Worm (Caenorhabditis elegans) whole organism, mixed stage, embryonic: Measurements from ENCODE around the gene K05F6.12.

Experiments used
- M03D4.4 ChIP-seq: sonication (generic microtip); optimal IDR thresholded peaks from 2 replicates; lab custom pipeline; 2017; ENCODE audit warnings: mild to moderate bottlenecking, missing genetic modification characterization, missing compliant biosample characterization
- bed-3 ChIP-seq: fragments of 200-800 bp; sonication (Bioruptor generic); optimal IDR thresholded peaks from 3 replicates; lab custom pipeline; 2018; ENCODE audit warnings: mild to moderate bottlenecking, missing genetic modification characterization, moderate library complexity, missing compliant biosample characterization
- blmp-1 ChIP-seq: fragments of 150-350 bp; optimal IDR thresholded peaks from 2 replicates; lab custom pipeline; 2014; ENCODE audit warnings: missing biosample characterization, missing genetic modification characterization
- ceh-39 ChIP-seq: fragments of 150-350 bp; optimal IDR thresholded peaks from 2 replicates; lab custom pipeline; 2014; ENCODE audit warnings: missing biosample characterization, missing genetic modification characterization
- ceh-83 ChIP-seq: fragments of 200-800 bp; sonication (Bioruptor generic); optimal IDR thresholded peaks from 2 replicates; lab custom pipeline; 2018; ENCODE audit warnings: mild to moderate bottlenecking, missing genetic modification characterization, missing compliant biosample characterization
- ces-1 ChIP-seq: fragments of 150-350 bp; optimal IDR thresholded peaks from 2 replicates; lab custom pipeline; 2014; ENCODE audit warnings: missing biosample characterization, missing genetic modification reagents, missing genetic modification characterization
- cnd-1 ChIP-seq: fragments of 200-800 bp; sonication (Bioruptor generic); optimal IDR thresholded peaks from 2 replicates; lab custom pipeline; 2018; ENCODE audit warnings: mild to moderate bottlenecking, missing genetic modification characterization, missing compliant biosample characterization
- drap-1 ChIP-seq: fragments of 200-800 bp; sonication (Bioruptor generic); optimal IDR thresholded peaks from 3 replicates; lab custom pipeline; 2018; ENCODE audit warnings: mild to moderate bottlenecking, missing genetic modification characterization, missing compliant biosample characterization
- elt-1 ChIP-seq: sonication (generic microtip); optimal IDR thresholded peaks from 2 replicates; lab custom pipeline; 2017; ENCODE audit warnings: missing genetic modification characterization, mild to moderate bottlenecking, missing compliant biosample characterization, antibody characterized with exemption, moderate library complexity, borderline replicate concordance; ENCODE audit not compliant: insufficient read depth
- elt-3 ChIP-seq: fragments of 150-350 bp; optimal IDR thresholded peaks from 2 replicates; lab custom pipeline; 2014; ENCODE audit warnings: missing biosample characterization, missing genetic modification characterization
- flh-1 ChIP-seq: fragments of 200-800 bp; sonication (Bioruptor generic); optimal IDR thresholded peaks from 2 replicates; lab custom pipeline; 2018; ENCODE audit warnings: mild to moderate bottlenecking, missing genetic modification characterization, moderate library complexity, missing compliant biosample characterization
- ham-2 ChIP-seq: fragments of 200-800 bp; sonication (Bioruptor generic); optimal IDR thresholded peaks from 2 replicates; lab custom pipeline; 2018; ENCODE audit warnings: mild to moderate bottlenecking, missing genetic modification characterization, missing compliant biosample characterization
- hlh-1 ChIP-seq: fragments of 150-350 bp; optimal IDR thresholded peaks from 2 replicates; lab custom pipeline; 2014; ENCODE audit warnings: missing biosample characterization, missing genetic modification reagents, missing genetic modification characterization
- lin-13 ChIP-seq: fragments of 150-350 bp; optimal IDR thresholded peaks from 2 replicates; lab custom pipeline; 2014; ENCODE audit warnings: missing biosample characterization, missing genetic modification characterization
- lsy-2 ChIP-seq: fragments of 150-350 bp; optimal IDR thresholded peaks from 2 replicates; lab custom pipeline; 2014; ENCODE audit warnings: missing biosample characterization, missing genetic modification characterization
- mab-5 ChIP-seq: fragments of 150-350 bp; optimal IDR thresholded peaks from 2 replicates; lab custom pipeline; 2014; ENCODE audit warnings: missing biosample characterization, missing genetic modification characterization
- mep-1 ChIP-seq: fragments of 150-350 bp; optimal IDR thresholded peaks from 2 replicates; lab custom pipeline; 2017; ENCODE audit warnings: missing biosample characterization, missing genetic modification reagents, missing genetic modification characterization, inconsistent platforms
- mls-2 ChIP-seq: sonication (generic microtip); optimal IDR thresholded peaks from 2 replicates; lab custom pipeline; 2016; ENCODE audit warnings: mild to moderate bottlenecking, missing genetic modification characterization, moderate library complexity, missing compliant biosample characterization
- nhr-12 ChIP-seq: fragments of 150-350 bp; optimal IDR thresholded peaks from 2 replicates; lab custom pipeline; 2014; ENCODE audit warnings: missing biosample characterization, missing genetic modification characterization
- nhr-2 ChIP-seq: fragments of 150-350 bp; optimal IDR thresholded peaks from 2 replicates; lab custom pipeline; 2014; ENCODE audit warnings: missing biosample characterization, missing genetic modification characterization
- nhr-237 ChIP-seq: fragments of 150-350 bp; optimal IDR thresholded peaks from 2 replicates; lab custom pipeline; 2014; ENCODE audit warnings: missing biosample characterization, missing genetic modification characterization
- nhr-28 ChIP-seq: fragments of 150-350 bp; optimal IDR thresholded peaks from 2 replicates; lab custom pipeline; 2014; ENCODE audit warnings: missing biosample characterization, missing genetic modification characterization
- nhr-76 ChIP-seq: sonication (generic microtip); optimal IDR thresholded peaks from 2 replicates; lab custom pipeline; 2017; ENCODE audit warnings: missing biosample characterization, missing genetic modification characterization
- sem-2 ChIP-seq: fragments of 200-800 bp; sonication (Bioruptor generic); optimal IDR thresholded peaks from 2 replicates; lab custom pipeline; 2018; ENCODE audit warnings: mild to moderate bottlenecking, missing genetic modification characterization, missing compliant biosample characterization
- snpc-4 ChIP-seq: fragments of 150-350 bp; optimal IDR thresholded peaks from 2 replicates; lab custom pipeline; 2014; ENCODE audit warnings: missing biosample characterization, missing genetic modification characterization
- sptf-1 ChIP-seq: sonication (generic microtip); optimal IDR thresholded peaks from 2 replicates; lab custom pipeline; 2017; ENCODE audit warnings: mild to moderate bottlenecking, missing genetic modification characterization, moderate library complexity, missing compliant biosample characterization
- tbx-8 ChIP-seq: fragments of 200-800 bp; sonication (Bioruptor generic); optimal IDR thresholded peaks from 2 replicates; lab custom pipeline; 2018; ENCODE audit warnings: mild to moderate bottlenecking, missing genetic modification characterization, moderate library complexity, missing compliant biosample characterization
- unc-120 ChIP-seq: sonication (generic microtip); optimal IDR thresholded peaks from 2 replicates; lab custom pipeline; 2017; ENCODE audit warnings: missing genetic modification characterization, missing compliant biosample characterization; ENCODE audit not compliant: poor library complexity, severe bottlenecking
- unc-39 ChIP-seq: fragments of 150-350 bp; optimal IDR thresholded peaks from 2 replicates; lab custom pipeline; 2014; ENCODE audit warnings: missing biosample characterization, missing genetic modification characterization
- unc-62 ChIP-seq: fragments of 150-350 bp; optimal IDR thresholded peaks from 2 replicates; lab custom pipeline; 2014; ENCODE audit warnings: missing biosample characterization, missing genetic modification reagents, missing genetic modification characterization
- ztf-11 ChIP-seq: fragments of 150-350 bp; optimal IDR thresholded peaks from 2 replicates; lab custom pipeline; 2014; ENCODE audit warnings: missing biosample characterization, missing genetic modification characterization

The K05F6.12 gene

DNA sequence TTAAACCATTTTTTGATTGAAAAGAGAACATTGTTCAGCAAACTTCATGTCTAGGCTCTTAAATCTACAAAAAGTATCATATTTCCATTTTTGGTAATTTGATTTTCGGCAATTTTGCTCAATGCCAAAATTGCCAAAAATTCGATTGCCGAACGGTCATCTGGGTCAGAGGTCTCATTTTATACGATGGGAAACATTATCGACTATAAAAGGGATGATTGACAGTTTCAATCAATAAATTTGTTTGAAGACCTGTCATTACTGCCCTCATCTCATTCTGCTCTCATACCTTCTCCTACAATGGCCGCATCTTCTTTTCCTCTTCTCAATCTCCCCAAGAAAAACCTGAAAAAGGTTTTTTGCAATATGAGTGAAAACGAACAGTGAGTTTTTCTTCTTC is 16.1 kb downstream of the K05F6.12 start, which contains the start of gene K05F6.14:
Gene K05F6.14 (plus strand): TSS at position 301 of the 400 bp plus-strand sequence.
- TF ChIP-seq sem-2 (GFP tag; lab: Kevin White, UChicago) (no peak), flh-1 (GFP tag; lab: Kevin White, UChicago) (no peak), snpc-4 (no peak), lin-13 (tag; lab: Kevin White, UChicago) (no peak), M03D4.4 (no peak), nhr-237 (tag; lab: Kevin White, UChicago) (no peak), nhr-12 (tag; lab: Kevin White, UChicago) (no peak), ham-2 (GFP tag; lab: Kevin White, UChicago) (no peak), cnd-1 (tag; lab: Kevin White, UChicago) (no peak), lsy-2 (tag; lab: Kevin White, UChicago) (no peak), unc-62 (no peak), elt-1 (tag; lab: Kevin White, UChicago) (no peak), sptf-1 (tag; lab: Kevin White, UChicago) (no peak), tbx-8 (GFP tag; lab: Kevin White, UChicago) (no peak), bed-3 (no peak)

ce11 chrII:1567646-1568045 is 21.9 kb downstream of the K05F6.12 start, which contains the start of gene K05F6.8:
Gene K05F6.8 (minus strand): TSS chrII:1567746.
- TF ChIP-seq cnd-1 (tag; lab: Kevin White, UChicago) (no peak), sptf-1 (tag; lab: Kevin White, UChicago) (no peak), snpc-4 (no peak), lsy-2 (tag; lab: Kevin White, UChicago) (no peak), ham-2 (GFP tag; lab: Kevin White, UChicago) (no peak), nhr-28 (no peak), nhr-76 (no peak), lin-13 (tag; lab: Kevin White, UChicago) (no peak), mls-2 (tag; lab: Kevin White, UChicago) (no peak)

DNA sequence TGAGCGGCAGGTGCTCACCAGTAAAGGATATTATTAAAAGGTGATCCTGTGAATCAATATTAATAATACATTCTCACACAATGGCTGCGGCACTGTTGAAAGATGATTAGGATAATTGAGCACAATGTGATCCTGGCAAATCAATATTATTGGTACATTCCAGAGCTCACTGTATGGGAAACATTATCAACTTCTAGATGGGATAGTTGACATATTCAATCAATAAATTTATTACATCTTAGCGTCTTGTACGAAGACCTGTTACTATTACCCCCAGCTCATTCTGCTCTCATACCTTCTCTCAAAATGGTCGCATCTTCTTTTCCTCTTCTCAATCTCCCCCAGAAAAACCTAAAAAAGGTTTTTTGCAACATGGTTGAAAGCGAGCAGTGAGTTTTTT is 22.5 kb downstream of the K05F6.12 start, which contains the start of gene fbxb-49:
Gene fbxb-49 (plus strand): TSS at position 301 of the 400 bp plus-strand sequence.
- no peak for TF ChIP-seq drap-1 (GFP tag; lab: Kevin White, UChicago)
- TF ChIP-seq sptf-1 (tag; lab: Kevin White, UChicago): no peak
- TF ChIP-seq ham-2 (GFP tag; lab: Kevin White, UChicago): no peak
- TF ChIP-seq ztf-11 (tag; lab: Kevin White, UChicago): no peak
- TF ChIP-seq flh-1 (GFP tag; lab: Kevin White, UChicago): no peak
- no peak for TF ChIP-seq elt-1 (tag; lab: Kevin White, UChicago)
- no peak for TF ChIP-seq elt-3 (tag; lab: Kevin White, UChicago)
- no peak for TF ChIP-seq snpc-4
- TF ChIP-seq bed-3: no peak
- TF ChIP-seq blmp-1 (tag; lab: Kevin White, UChicago): no peak
- TF ChIP-seq, all 35 proteins: peak for 0

ce11 chrII:1571032-1571431 is 25.3 kb downstream of the K05F6.12 start, which contains the start of gene fbxb-46:
Gene fbxb-46 (minus strand): TSS chrII:1571132.
- no peak for TF ChIP-seq ces-1 (GFP tag; lab: Kevin White, UChicago)
- no peak for TF ChIP-seq mep-1 (tag; lab: Kevin White, UChicago)
- TF ChIP-seq elt-3 (tag; lab: Kevin White, UChicago): no peak
- no peak for TF ChIP-seq mls-2 (tag; lab: Kevin White, UChicago)
- TF ChIP-seq ztf-11 (tag; lab: Kevin White, UChicago): no peak
- no peak for TF ChIP-seq ham-2 (GFP tag; lab: Kevin White, UChicago)
- no peak for TF ChIP-seq sem-2 (GFP tag; lab: Kevin White, UChicago)
- TF ChIP-seq nhr-12 (tag; lab: Kevin White, UChicago): no peak
- TF ChIP-seq mab-5: no peak
- no peak for TF ChIP-seq nhr-28
- TF ChIP-seq elt-1 (tag; lab: Kevin White, UChicago): no peak
- TF ChIP-seq hlh-1 (tag; lab: Kevin White, UChicago): no peak

- TF ChIP-seq drap-1 (GFP tag; lab: Kevin White, UChicago) (no peak), unc-120 (tag; lab: Kevin White, UChicago) (no peak), nhr-2 (tag; lab: Kevin White, UChicago) (no peak), ceh-39 (tag; lab: Kevin White, UChicago) (no peak), cnd-1 (tag; lab: Kevin White, UChicago) (no peak), ceh-83 (no peak), lin-13 (tag; lab: Kevin White, UChicago) (no peak), unc-39 (tag; lab: Kevin White, UChicago) (no peak), elt-3 (tag; lab: Kevin White, UChicago) (no peak), nhr-28 (no peak), flh-1 (GFP tag; lab: Kevin White, UChicago) (no peak), sptf-1 (tag; lab: Kevin White, UChicago) (no peak), nhr-12 (tag; lab: Kevin White, UChicago) (no peak), ces-1 (GFP tag; lab: Kevin White, UChicago) (no peak), tbx-8 (GFP tag; lab: Kevin White, UChicago) (no peak)
Measured at ce11 chrII:1576030-1576429, 30.3 kb downstream of the K05F6.12 start, which contains the start of gene K05F6.10. Gene K05F6.10 (minus strand): TSS chrII:1576130.
